Worm (Caenorhabditis elegans): Measurements from ENCODE around the gene C31B8.12.
A peak's percentile ranks its signal among the peaks of the same experiment; 100 is the strongest.

Gene C31B8.12

ce11 chrV:2971307-2971999 lies 44.0 kb upstream of the C31B8.12 start, which contains the start of gene srw-129 (continued):
- no peak for TF ChIP-seq mxl-2 (GFP tag; conservative IDR thresholded peaks at IDR 0.05)
- no peak for TF ChIP-seq nhr-102 (tag; optimal IDR thresholded peaks at IDR 0.05)
- TF ChIP-seq vab-7 (GFP tag; IDR thresholded peaks at IDR 0.05) = no peak
- no peak for TF ChIP-seq egl-43 (GFP tag; IDR thresholded peaks at IDR 0.05)
- no peak for TF ChIP-seq ZK337.2 (GFP tag; IDR thresholded peaks at IDR 0.05)
- TF ChIP-seq daf-19 (GFP tag; conservative IDR thresholded peaks at IDR 0.05) = no peak
- TF ChIP-seq aha-1 (tag) = peak; percentile 91

ce11 chrV:2964786-2965185 lies 37.3 kb upstream of the C31B8.12 start, which contains the start of gene srh-88:
TSS of gene srh-88 (minus strand) at chrV:2964886.
- TF ChIP-seq nhr-10 (tag; optimal IDR thresholded peaks at IDR 0.05) = no peak
- TF ChIP-seq ama-1 (optimal IDR thresholded peaks at IDR 0.05) = no peak
- no peak for TF ChIP-seq gei-8 (GFP tag; optimal IDR thresholded peaks at IDR 0.05)
- TF ChIP-seq hlh-30 (tag; optimal IDR thresholded peaks at IDR 0.05; ENCODE audit: insufficient read depth) = no peak
- TF ChIP-seq nhr-111 (GFP tag; optimal IDR thresholded peaks at IDR 0.05) = no peak
- no peak for TF ChIP-seq madf-9 (GFP tag; conservative IDR thresholded peaks at IDR 0.05)
- TF ChIP-seq mxl-3 (GFP tag; optimal IDR thresholded peaks at IDR 0.05) = no peak

ce11 chrV:2962960-2963359 lies 35.5 kb upstream of the C31B8.12 start, which contains the start of gene srw-138:
TSS of gene srw-138 (minus strand) at chrV:2963060.
- TF ChIP-seq unc-62 (GFP tag; optimal IDR thresholded peaks at IDR 0.05 in 1 of 2) (peak in 1 of 2 experiments; percentile 60), unc-62 (tag; optimal IDR thresholded peaks at IDR 0.05) (no peak), lin-15B (tag; optimal IDR thresholded peaks at IDR 0.05) (no peak), aha-1 (tag) (peak; percentile 40)

ce11 chrV:2960894-2961293 lies 33.4 kb upstream of the C31B8.12 start, which contains the start of gene srw-144:
TSS of gene srw-144 (minus strand) at chrV:2960994.
- TF ChIP-seq R02D3.7 (tag; optimal IDR thresholded peaks at IDR 0.05) (no peak), nhr-42 (GFP tag; IDR thresholded peaks at IDR 0.05) (no peak), cey-2 (tag; optimal IDR thresholded peaks at IDR 0.05; ENCODE audit: borderline replicate concordance, insufficient read depth) (no peak), nhr-77 (tag; optimal IDR thresholded peaks at IDR 0.05) (no peak), dmd-8 (GFP tag; IDR thresholded peaks at IDR 0.05) (no peak), dpl-1 (GFP tag; optimal IDR thresholded peaks at IDR 0.05) (no peak), mxl-2 (GFP tag; conservative IDR thresholded peaks at IDR 0.05) (no peak), ceh-20 (GFP tag; IDR thresholded peaks at IDR 0.05) (no peak), ama-1 (optimal IDR thresholded peaks at IDR 0.05) (no peak), nhr-237 (tag; optimal IDR thresholded peaks at IDR 0.05) (no peak), spr-3 (GFP tag; optimal IDR thresholded peaks at IDR 0.05) (no peak), daf-19 (GFP tag; conservative IDR thresholded peaks at IDR 0.05) (no peak), jun-1 (tag; optimal IDR thresholded peaks at IDR 0.05) (no peak), mdl-1 (tag; optimal IDR thresholded peaks at IDR 0.05) (no peak), fkh-10 (GFP tag; optimal IDR thresholded peaks at IDR 0.05) (no peak), dmd-9 (GFP tag; IDR thresholded peaks at IDR 0.05) (no peak), F49E8.2 (tag; optimal IDR thresholded peaks at IDR 0.05; ENCODE audit: borderline replicate concordance) (no peak)

ce11 chrV:2958202-2958601 lies 30.7 kb upstream of the C31B8.12 start, which contains the start of gene srw-142:
TSS of gene srw-142 (minus strand) at chrV:2958302.
- TF ChIP-seq lin-29 (GFP tag; IDR thresholded peaks at IDR 0.05) (no peak), nhr-42 (GFP tag; IDR thresholded peaks at IDR 0.05) (no peak), madf-5 (GFP tag; IDR thresholded peaks at IDR 0.05) (no peak), mxl-3 (GFP tag; optimal IDR thresholded peaks at IDR 0.05) (no peak), mep-1 (tag; optimal IDR thresholded peaks at IDR 0.05) (no peak), tag-97 (GFP tag; IDR thresholded peaks at IDR 0.05) (no peak), ceh-20 (GFP tag; IDR thresholded peaks at IDR 0.05) (no peak), unc-130 (GFP tag; optimal IDR thresholded peaks at IDR 0.05) (no peak), tra-1 (GFP tag; IDR thresholded peaks at IDR 0.05) (no peak), Y48G9A.11 (GFP tag; IDR thresholded peaks at IDR 0.05) (no peak), T26A8.4 (GFP tag; IDR thresholded peaks at IDR 0.05) (no peak), Y105C5A.15 (GFP tag; IDR thresholded peaks at IDR 0.05) (no peak), R02D3.7 (tag; optimal IDR thresholded peaks at IDR 0.05) (no peak), ceh-32 (tag; optimal IDR thresholded peaks at IDR 0.05; ENCODE audit: poor library complexity) (no peak), ceh-82 (tag; optimal IDR thresholded peaks at IDR 0.05) (no peak), nhr-41 (GFP tag; IDR thresholded peaks at IDR 0.05) (no peak), hif-1 (tag; optimal IDR thresholded peaks at IDR 0.05) (no peak), F49E8.2 (tag; optimal IDR thresholded peaks at IDR 0.05; ENCODE audit: borderline replicate concordance) (no peak)
